Fruit fly (Drosophila melanogaster) whole organism, prepupa: ENCODE results near the gene CG13689.

Source experiments
- CG10669 ChIP-seq: fragments of 200-800 bp; sonication (Bioruptor generic); optimal IDR thresholded peaks from 3 replicates; lab custom pipeline; 2018; ENCODE audit warnings: missing biosample characterization, mild to moderate bottlenecking, missing genetic modification characterization, moderate library complexity
- CG11294 ChIP-seq: fragments of 200-800 bp; sonication (Bioruptor generic); IDR thresholded peaks from 2 replicates; pipeline ENCODE4 v1.3.6; 2022; ENCODE audit warnings: missing biosample characterization, missing genetic modification characterization
- CG11902 ChIP-seq: fragments of 200-800 bp; sonication (Bioruptor generic); optimal IDR thresholded peaks from 3 replicates; lab custom pipeline; 2016; ENCODE audit warnings: missing biosample characterization, missing genetic modification characterization
- CG15336 ChIP-seq: fragments of 200-800 bp; sonication (Bioruptor generic); IDR thresholded peaks from 2 replicates; pipeline ENCODE4 v1.3.6; 2022; ENCODE audit warnings: missing biosample characterization, missing genetic modification characterization
- CG31627 ChIP-seq: fragments of 200-800 bp; sonication (Bioruptor generic); optimal IDR thresholded peaks from 3 replicates; lab custom pipeline; 2016; ENCODE audit warnings: missing biosample characterization, missing genetic modification characterization
- CG32006 ChIP-seq: fragments of 200-800 bp; sonication (Bioruptor generic); optimal IDR thresholded peaks from 3 replicates; lab custom pipeline; 2017; ENCODE audit warnings: missing biosample characterization, mild to moderate bottlenecking, missing genetic modification characterization
- CG34406 ChIP-seq: fragments of 200-800 bp; sonication (Bioruptor generic); optimal IDR thresholded peaks from 3 replicates; lab custom pipeline; 2016; ENCODE audit warnings: missing biosample characterization, missing genetic modification characterization
- CG3919 ChIP-seq: fragments of 200-800 bp; sonication (Bioruptor generic); optimal IDR thresholded peaks from 3 replicates; lab custom pipeline; 2016; ENCODE audit warnings: missing biosample characterization, missing genetic modification characterization
- CG6163 ChIP-seq: fragments of 200-800 bp; sonication (Bioruptor generic); IDR thresholded peaks from 3 replicates; pipeline ENCODE4 v1.3.6; 2022; ENCODE audit warnings: missing biosample characterization, missing genetic modification characterization
- CG6792 ChIP-seq: fragments of 200-800 bp; sonication (Bioruptor generic); optimal IDR thresholded peaks from 3 replicates; lab custom pipeline; 2016; ENCODE audit warnings: missing biosample characterization, missing genetic modification characterization
- CG7368 ChIP-seq: fragments of 200-800 bp; sonication (Bioruptor generic); optimal IDR thresholded peaks from 3 replicates; lab custom pipeline; 2016; ENCODE audit warnings: missing biosample characterization, missing genetic modification characterization
- CG8119 ChIP-seq: fragments of 200-800 bp; sonication (Bioruptor generic); IDR thresholded peaks from 3 replicates; pipeline ENCODE4 v1.3.6; 2022; ENCODE audit warnings: missing biosample characterization, missing genetic modification characterization
- CG9139 ChIP-seq: fragments of 200-800 bp; sonication (Bioruptor generic); optimal IDR thresholded peaks from 3 replicates; lab custom pipeline; 2017; ENCODE audit warnings: missing biosample characterization, mild to moderate bottlenecking, missing genetic modification characterization
- Eip78C ChIP-seq: fragments of 200-800 bp; sonication (Bioruptor generic); peaks from one replicate; lab custom pipeline; 2016; ENCODE audit warnings: missing biosample characterization, missing genetic modification characterization
- Ets96B ChIP-seq: fragments of 200-800 bp; optimal IDR thresholded peaks from 2 replicates; lab custom pipeline; 2019; ENCODE audit warnings: missing biosample characterization, mild to moderate bottlenecking, missing genetic modification characterization, moderate library complexity
- Gug ChIP-seq: fragments of 200-800 bp; sonication (Bioruptor generic); IDR thresholded peaks from 2 replicates; pipeline ENCODE4 v1.3.6; 2022; ENCODE audit warnings: missing biosample characterization, missing genetic modification characterization
- Hr39 ChIP-seq: fragments of 200-800 bp; sonication (Bioruptor generic); optimal IDR thresholded peaks from 2 replicates; lab custom pipeline; 2016; ENCODE audit warnings: missing biosample characterization, missing genetic modification characterization
- Hr4 ChIP-seq: fragments of 200-800 bp; sonication (Bioruptor generic); optimal IDR thresholded peaks from 3 replicates; lab custom pipeline; 2016; ENCODE audit warnings: missing biosample characterization, missing genetic modification characterization
- Lpt ChIP-seq: fragments of 200-800 bp; sonication (Bioruptor generic); optimal IDR thresholded peaks from 3 replicates; lab custom pipeline; 2016; ENCODE audit warnings: missing biosample characterization, missing genetic modification characterization
- Met ChIP-seq: fragments of 200-800 bp; sonication (Bioruptor generic); optimal IDR thresholded peaks from 3 replicates; lab custom pipeline; 2016; ENCODE audit warnings: missing biosample characterization, missing genetic modification characterization
- OdsH ChIP-seq: fragments of 200-800 bp; sonication (Bioruptor generic); optimal IDR thresholded peaks from 3 replicates; lab custom pipeline; 2016; ENCODE audit warnings: missing biosample characterization, missing genetic modification characterization
- Smox ChIP-seq: fragments of 200-800 bp; sonication (Bioruptor generic); optimal IDR thresholded peaks from 3 replicates; lab custom pipeline; 2016; ENCODE audit warnings: missing biosample characterization, missing genetic modification characterization
- Sox102F ChIP-seq: fragments of 200-800 bp; sonication (Bioruptor generic); optimal IDR thresholded peaks from 2 replicates; lab custom pipeline; 2016; ENCODE audit warnings: missing biosample characterization, mild to moderate bottlenecking, missing genetic modification characterization
- Sox14 ChIP-seq: fragments of 200-800 bp; sonication (Bioruptor generic); optimal IDR thresholded peaks from 3 replicates; lab custom pipeline; 2016; ENCODE audit warnings: missing biosample characterization, missing genetic modification characterization
- Sox15 ChIP-seq: fragments of 200-800 bp; sonication (Bioruptor generic); optimal IDR thresholded peaks from 3 replicates; lab custom pipeline; 2016; ENCODE audit warnings: missing biosample characterization, missing genetic modification characterization
- achi ChIP-seq: fragments of 200-800 bp; sonication (Bioruptor generic); optimal IDR thresholded peaks from 3 replicates; lab custom pipeline; 2016; ENCODE audit warnings: missing biosample characterization, missing genetic modification characterization
- acj6 ChIP-seq: fragments of 200-800 bp; sonication (Bioruptor generic); optimal IDR thresholded peaks from 3 replicates; lab custom pipeline; 2016; ENCODE audit warnings: missing biosample characterization, missing genetic modification characterization
- cyc ChIP-seq: fragments of 200-800 bp; sonication (Bioruptor generic); optimal IDR thresholded peaks from 3 replicates; lab custom pipeline; 2016; ENCODE audit warnings: missing biosample characterization, missing genetic modification characterization
- dsx ChIP-seq: fragments of 200-800 bp; optimal IDR thresholded peaks from 3 replicates; lab custom pipeline; 2019; ENCODE audit warnings: missing biosample characterization, mild to moderate bottlenecking, missing genetic modification characterization, moderate library complexity; ENCODE audit not compliant: poor library complexity, severe bottlenecking
- eg ChIP-seq: fragments of 200-800 bp; sonication (Bioruptor generic); IDR thresholded peaks from 3 replicates; pipeline ENCODE4 v1.3.6; 2022; ENCODE audit warnings: missing biosample characterization, missing genetic modification characterization
- esn ChIP-seq: fragments of 200-800 bp; sonication (Bioruptor generic); optimal IDR thresholded peaks from 2 replicates; lab custom pipeline; 2016; ENCODE audit warnings: missing biosample characterization, mild to moderate bottlenecking, missing genetic modification characterization, moderate library complexity
- fd59A ChIP-seq: fragments of 200-800 bp; sonication (Bioruptor generic); optimal IDR thresholded peaks from 2 replicates; lab custom pipeline; 2017; ENCODE audit warnings: missing biosample characterization, mild to moderate bottlenecking, missing genetic modification characterization, missing genetic modification reagents
- lz ChIP-seq: fragments of 200-800 bp; sonication (Bioruptor generic); optimal IDR thresholded peaks from 3 replicates; lab custom pipeline; 2016; ENCODE audit warnings: missing biosample characterization, missing genetic modification characterization
- net ChIP-seq: fragments of 200-800 bp; sonication (Bioruptor generic); optimal IDR thresholded peaks from 3 replicates; lab custom pipeline; 2016; ENCODE audit warnings: missing biosample characterization, missing genetic modification characterization
- pdm3 ChIP-seq: fragments of 200-800 bp; sonication (Bioruptor generic); optimal IDR thresholded peaks from 3 replicates; lab custom pipeline; 2016; ENCODE audit warnings: missing biosample characterization, missing genetic modification characterization
- spab ChIP-seq: fragments of 200-800 bp; sonication (Bioruptor generic); optimal IDR thresholded peaks from 2 replicates; lab custom pipeline; 2017; ENCODE audit warnings: missing biosample characterization, mild to moderate bottlenecking, missing genetic modification characterization, missing genetic modification reagents
- ss ChIP-seq, 2 experiments: fragments of 200-800 bp; sonication (Bioruptor generic); optimal IDR thresholded peaks; 2 replicates in 1 of 2; 3 replicates in 1 of 2; lab custom pipeline; 2017 to 2018; ENCODE audit warnings: mild to moderate bottlenecking in 2 of 2, missing biosample characterization in 2 of 2, missing genetic modification characterization in 2 of 2, moderate library complexity in 1 of 2
- svp ChIP-seq: fragments of 200-800 bp; sonication (Bioruptor generic); peaks from one replicate; lab custom pipeline; 2016; ENCODE audit warnings: missing biosample characterization, missing genetic modification characterization
- topi ChIP-seq: fragments of 200-800 bp; sonication (Bioruptor generic); optimal IDR thresholded peaks from 3 replicates; lab custom pipeline; 2016; ENCODE audit warnings: missing biosample characterization, missing genetic modification characterization
- vri ChIP-seq: fragments of 200-800 bp; sonication (Bioruptor generic); optimal IDR thresholded peaks from 3 replicates; lab custom pipeline; 2016; ENCODE audit warnings: missing biosample characterization, mild to moderate bottlenecking, missing genetic modification characterization

The CG13689 gene

DNA sequence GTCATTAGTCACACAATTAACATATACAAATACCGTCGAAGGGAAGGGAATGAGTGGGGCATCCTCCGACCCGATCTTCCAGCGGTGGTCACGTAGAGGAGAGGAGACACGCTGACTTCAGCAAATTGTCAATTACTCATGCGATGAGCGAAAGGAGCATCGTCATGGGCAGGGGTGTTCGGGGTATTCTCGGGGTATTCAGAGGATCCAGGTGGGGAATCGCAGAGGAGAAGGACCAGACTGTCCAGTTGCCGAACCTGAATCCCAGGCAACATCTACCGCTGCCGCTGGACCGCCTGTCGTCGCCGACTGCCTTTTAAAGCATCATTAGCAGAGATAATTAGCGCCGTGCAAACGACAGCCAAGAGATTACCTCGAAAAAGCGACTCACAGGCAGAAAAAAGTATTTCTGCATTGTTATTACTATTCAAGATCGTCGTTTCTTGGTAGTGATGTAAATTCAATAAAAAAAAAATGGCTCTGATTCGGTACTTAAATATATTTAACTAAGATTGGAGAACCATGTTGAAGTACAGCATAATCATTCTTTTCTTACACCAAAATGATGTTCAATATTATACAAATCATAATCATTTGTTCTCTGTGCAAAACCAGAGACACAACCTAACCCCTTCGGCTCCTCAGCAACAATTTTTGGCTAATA, 20.7 kb downstream of the CG13689 start:
- peak; percentile 25 for TF ChIP-seq achi (GFP tag; lab: Kevin White, UChicago)
- 0 out of 3 replicates have a peak, but pooled peaks have one; percentile 39 for TF ChIP-seq CG6163 (GFP tag; lab: Robert Waterston, UW)
- TF ChIP-seq CG31627 (GFP tag; lab: Kevin White, UChicago), result peak; percentile 34
- TF ChIP-seq CG7368 (GFP tag; lab: Kevin White, UChicago), result no peak
- TF ChIP-seq Sox15 (GFP tag; lab: Kevin White, UChicago), result peak; percentile 12
- TF ChIP-seq Hr39 (GFP tag; lab: Kevin White, UChicago), result peak; percentile 48
- peak; percentile 46 for TF ChIP-seq lz (GFP tag; lab: Kevin White, UChicago)
- TF ChIP-seq esn (GFP tag; lab: Kevin White, UChicago), result peak; percentile 34
- peak; percentile 66 for TF ChIP-seq CG15336 (GFP tag; lab: Robert Waterston, UW)
- peak; percentile 43 for TF ChIP-seq Met (GFP tag; lab: Kevin White, UChicago)
- no peak for TF ChIP-seq Ets96B (tag; lab: Kevin White, UChicago)
- TF ChIP-seq CG10669 (GFP tag; lab: Kevin White, UChicago), result no peak
- TF ChIP-seq acj6, result peak; percentile 20
- peak; percentile 55 for TF ChIP-seq Smox (GFP tag; lab: Kevin White, UChicago)
- TF ChIP-seq Lpt, result no peak
- TF ChIP-seq Sox14 (GFP tag; lab: Kevin White, UChicago), result no peak
- peak; percentile 15 for TF ChIP-seq CG11902 (GFP tag; lab: Kevin White, UChicago)
- peak; percentile 85 for TF ChIP-seq Eip78C (GFP tag; lab: Kevin White, UChicago)
- TF ChIP-seq CG11294 (GFP tag; lab: Robert Waterston, UW), result no peak
- TF ChIP-seq cyc (GFP tag; lab: Kevin White, UChicago), result peak; percentile 39
- no peak for TF ChIP-seq CG8119 (GFP tag; lab: Robert Waterston, UW)
- peak; percentile 35 for TF ChIP-seq Sox102F (GFP tag; lab: Kevin White, UChicago)
- TF ChIP-seq pdm3, result peak; percentile 22
- peak; percentile 26 for TF ChIP-seq CG3919
- no peak for TF ChIP-seq fd59A (GFP tag; lab: Kevin White, UChicago)
- peak; percentile 57 for TF ChIP-seq topi (GFP tag; lab: Kevin White, UChicago)
- TF ChIP-seq ss (GFP tag; optimal IDR thresholded peaks at IDR 0.05; lab: Kevin White, UChicago), result peak in 1 of 2 experiments; percentile 37
- peak; percentile 12 for TF ChIP-seq vri
- peak; percentile 28 for TF ChIP-seq Hr4 (GFP tag; lab: Kevin White, UChicago)
- peak; percentile 9 for TF ChIP-seq CG6792
- peak; percentile 10 for TF ChIP-seq CG32006 (GFP tag; lab: Kevin White, UChicago)
- peak; percentile 11 for TF ChIP-seq CG34406 (GFP tag; lab: Kevin White, UChicago)
- peak; percentile 78 for TF ChIP-seq svp (GFP tag; lab: Kevin White, UChicago)
- TF ChIP-seq CG9139 (GFP tag; lab: Kevin White, UChicago), result no peak

DNA sequence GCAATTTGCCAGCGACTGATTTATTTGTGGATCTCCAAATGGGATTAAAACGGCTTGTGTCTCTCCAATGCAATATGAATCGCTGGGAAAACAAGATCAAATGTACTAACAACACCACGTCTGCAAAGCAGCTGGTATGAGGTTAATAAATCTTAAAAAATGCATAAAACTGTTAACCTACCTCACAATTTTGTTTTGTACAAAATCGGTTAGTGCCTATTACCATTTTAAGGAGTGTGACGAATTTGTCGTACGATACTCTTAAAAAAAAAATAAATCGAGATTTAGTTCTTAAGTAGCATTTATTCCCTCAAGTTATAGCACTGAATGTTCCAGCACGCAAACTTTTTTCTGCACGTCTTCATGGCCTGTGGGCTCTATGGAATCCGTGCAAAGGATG, 21.7 kb downstream of the CG13689 start, which contains the start of gene lectin-21Ca:
Gene lectin-21Ca, plus strand, starts transcription at position 301 of the 400 bp plus-strand sequence.
- TF ChIP-seq spab (GFP tag; lab: Kevin White, UChicago) (no peak), Hr4 (GFP tag; lab: Kevin White, UChicago) (no peak), Ets96B (tag; lab: Kevin White, UChicago) (no peak), cyc (GFP tag; lab: Kevin White, UChicago) (no peak)

DNA sequence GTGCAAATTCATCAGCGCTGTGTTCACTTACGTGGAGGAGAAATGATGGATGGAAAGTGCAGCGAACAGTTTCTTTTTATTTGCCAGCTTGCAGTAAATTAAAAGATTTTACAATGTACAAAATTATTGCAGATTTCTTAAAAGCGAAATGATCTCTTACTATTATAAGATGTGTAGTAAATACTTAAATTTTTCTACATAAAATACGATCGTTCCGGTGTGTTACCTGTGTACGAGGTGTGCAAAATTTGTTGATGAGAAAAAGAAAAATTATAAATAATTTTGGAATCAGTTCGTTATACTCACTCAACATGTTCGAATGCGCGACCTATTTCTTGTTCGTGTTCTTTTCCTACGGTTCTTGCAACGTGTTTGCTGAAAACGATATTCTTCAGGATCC, 22.7 kb downstream of the CG13689 start, which contains the start of gene CG2839:
Gene CG2839, plus strand, starts transcription at position 301 of the 400 bp plus-strand sequence.
- no peak for TF ChIP-seq achi (GFP tag; lab: Kevin White, UChicago)
- no peak for TF ChIP-seq CG6163 (GFP tag; lab: Robert Waterston, UW)

DNA sequence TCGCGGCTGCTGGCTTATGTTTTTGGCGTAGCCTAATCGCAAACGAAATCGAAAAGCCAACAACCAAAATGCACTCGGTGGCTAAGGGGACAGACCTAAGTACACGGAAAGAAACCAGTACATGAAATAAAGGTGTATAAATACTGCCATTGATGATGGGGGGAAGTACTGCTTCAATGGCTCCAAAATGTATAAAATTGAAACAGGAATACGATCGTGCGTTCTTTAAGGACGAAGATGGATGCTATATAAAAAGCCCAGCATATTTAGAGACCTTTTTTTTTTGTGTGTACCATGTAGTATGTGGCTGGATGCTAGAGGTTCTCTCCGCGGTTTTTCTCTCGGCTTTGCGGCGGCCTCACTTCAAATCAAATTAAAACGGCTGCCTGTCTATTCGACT, 27.6 kb downstream of the CG13689 start:
- TF ChIP-seq CG32006 (GFP tag; lab: Kevin White, UChicago) (peak; percentile 48), CG6163 (GFP tag; lab: Robert Waterston, UW) (0 out of 3 replicates have a peak, but pooled peaks have one; percentile 26), OdsH (GFP tag; lab: Kevin White, UChicago) (peak; percentile 20), eg (GFP tag; lab: Robert Waterston, UW) (peak; percentile 68; the same call in 2 of the 3 replicates), dsx (GFP tag; lab: Kevin White, UChicago) (no peak), achi (GFP tag; lab: Kevin White, UChicago) (peak; percentile 13), acj6 (no peak), Sox15 (GFP tag; lab: Kevin White, UChicago) (no peak), Gug (GFP tag; lab: Robert Waterston, UW) (no peak), CG15336 (GFP tag; lab: Robert Waterston, UW) (peak; percentile 64), net (peak; percentile 4), CG8119 (GFP tag; lab: Robert Waterston, UW) (peak; percentile 32; the same call in 1 of the 3 replicates), pdm3 (peak; percentile 1), ss (GFP tag; optimal IDR thresholded peaks at IDR 0.05; lab: Kevin White, UChicago) (no peak), esn (GFP tag; lab: Kevin White, UChicago) (no peak), CG11294 (GFP tag; lab: Robert Waterston, UW) (peak; percentile 46; the same call in 1 of the 2 replicates), Eip78C (GFP tag; lab: Kevin White, UChicago) (peak; percentile 73), CG10669 (GFP tag; lab: Kevin White, UChicago) (no peak)
- TF ChIP-seq, all 60 proteins: peak for 11
